Fruit fly (Drosophila melanogaster) whole organism, pupa: Measurements from ENCODE around the gene CG42818.

ENCODE experiments used
- CG10348 ChIP-seq: fragments of 200-800 bp; sonication (Bioruptor generic); IDR thresholded peaks from 2 replicates; pipeline ENCODE4 v1.3.6; 2022; ENCODE audit warnings: missing biosample characterization, missing genetic modification characterization
- CG12605 ChIP-seq: fragments of 200-800 bp; sonication (Bioruptor generic); IDR thresholded peaks from 2 replicates; pipeline ENCODE4 v1.3.6; 2022; ENCODE audit warnings: missing biosample characterization, missing genetic modification characterization
- CG13204 ChIP-seq: fragments of 200-800 bp; sonication (Bioruptor generic); optimal IDR thresholded peaks from 2 replicates; lab custom pipeline; 2018; ENCODE audit warnings: missing biosample characterization, mild to moderate bottlenecking, missing genetic modification characterization, moderate library complexity
- CG14655 ChIP-seq: fragments of 200-800 bp; sonication (Bioruptor generic); optimal IDR thresholded peaks from 3 replicates; lab custom pipeline; 2017; ENCODE audit warnings: mild to moderate bottlenecking, missing biosample characterization, missing genetic modification reagents, missing genetic modification characterization
- CG15710 ChIP-seq: fragments of 200-800 bp; sonication (Bioruptor generic); optimal IDR thresholded peaks from 2 replicates; lab custom pipeline; 2018; ENCODE audit warnings: missing biosample characterization, mild to moderate bottlenecking, missing genetic modification characterization, moderate library complexity
- CG17806 ChIP-seq: fragments of 200-800 bp; sonication (Bioruptor generic); optimal IDR thresholded peaks from 2 replicates; lab custom pipeline; 2018; ENCODE audit warnings: missing biosample characterization, mild to moderate bottlenecking, missing genetic modification characterization, moderate library complexity
- CG32121 ChIP-seq: fragments of 200-800 bp; sonication (Bioruptor generic); IDR thresholded peaks from 2 replicates; pipeline ENCODE4 v1.3.6; 2022; ENCODE audit warnings: missing biosample characterization, missing genetic modification characterization
- CG34367 ChIP-seq: fragments of 200-800 bp; sonication (Bioruptor generic); optimal IDR thresholded peaks from 2 replicates; lab custom pipeline; 2018; ENCODE audit warnings: missing biosample characterization, mild to moderate bottlenecking, missing genetic modification characterization
- CG4496 ChIP-seq: fragments of 200-800 bp; sonication (Bioruptor generic); IDR thresholded peaks from 3 replicates; pipeline ENCODE4 v1.3.6; 2022; ENCODE audit warnings: missing biosample characterization, missing genetic modification characterization
- CG8159 ChIP-seq: fragments of 200-800 bp; sonication (Bioruptor generic); optimal IDR thresholded peaks from 3 replicates; lab custom pipeline; 2018; ENCODE audit warnings: missing biosample characterization, mild to moderate bottlenecking, missing genetic modification characterization, moderate library complexity
- CG8301 ChIP-seq: fragments of 200-800 bp; sonication (Bioruptor generic); optimal IDR thresholded peaks from 2 replicates; lab custom pipeline; 2018; ENCODE audit warnings: missing biosample characterization, mild to moderate bottlenecking, missing genetic modification characterization
- CG9948 ChIP-seq: fragments of 200-800 bp; sonication (Bioruptor generic); optimal IDR thresholded peaks from 2 replicates; lab custom pipeline; 2018; ENCODE audit warnings: missing biosample characterization, mild to moderate bottlenecking, missing genetic modification characterization, moderate library complexity
- D1 ChIP-seq: fragments of 200-800 bp; sonication (Bioruptor generic); optimal IDR thresholded peaks from 2 replicates; lab custom pipeline; 2018; ENCODE audit warnings: missing biosample characterization, mild to moderate bottlenecking, missing genetic modification characterization, moderate library complexity
- EcR ChIP-seq: fragments of 200-800 bp; sonication (Bioruptor generic); optimal IDR thresholded peaks from 3 replicates; lab custom pipeline; 2019; ENCODE audit warnings: missing biosample characterization, missing genetic modification characterization, mild to moderate bottlenecking, moderate library complexity, missing genetic modification reagents
- Ets98B ChIP-seq: fragments of 200-800 bp; sonication (Bioruptor generic); IDR thresholded peaks from 2 replicates; pipeline ENCODE4 v1.3.6; 2022; ENCODE audit warnings: missing biosample characterization, missing genetic modification characterization
- Pif1A ChIP-seq: fragments of 200-800 bp; sonication (Bioruptor generic); optimal IDR thresholded peaks from 3 replicates; lab custom pipeline; 2016; ENCODE audit warnings: missing biosample characterization, missing genetic modification characterization
- Pif1B ChIP-seq: fragments of 200-800 bp; sonication (Bioruptor generic); optimal IDR thresholded peaks from 3 replicates; lab custom pipeline; 2016; ENCODE audit warnings: missing biosample characterization, missing genetic modification characterization
- Snoo ChIP-seq: fragments of 200-800 bp; sonication (Bioruptor generic); optimal IDR thresholded peaks from 3 replicates; lab custom pipeline; 2017; ENCODE audit warnings: missing biosample characterization, mild to moderate bottlenecking, missing genetic modification characterization, inconsistent platforms
- fd96Ca ChIP-seq: fragments of 200-800 bp; sonication (Bioruptor generic); IDR thresholded peaks from 3 replicates; pipeline ENCODE4 v1.3.6; 2022; ENCODE audit warnings: missing biosample characterization, missing genetic modification characterization
- gl ChIP-seq: fragments of 200-800 bp; sonication (Bioruptor generic); optimal IDR thresholded peaks from 2 replicates; lab custom pipeline; 2018; ENCODE audit warnings: missing biosample characterization, mild to moderate bottlenecking, missing genetic modification characterization
- rn ChIP-seq: fragments of 200-800 bp; sonication (Bioruptor generic); IDR thresholded peaks from 2 replicates; pipeline ENCODE4 v1.3.6; 2022; ENCODE audit warnings: missing biosample characterization, missing genetic modification characterization

CG42818 gene

DNA sequence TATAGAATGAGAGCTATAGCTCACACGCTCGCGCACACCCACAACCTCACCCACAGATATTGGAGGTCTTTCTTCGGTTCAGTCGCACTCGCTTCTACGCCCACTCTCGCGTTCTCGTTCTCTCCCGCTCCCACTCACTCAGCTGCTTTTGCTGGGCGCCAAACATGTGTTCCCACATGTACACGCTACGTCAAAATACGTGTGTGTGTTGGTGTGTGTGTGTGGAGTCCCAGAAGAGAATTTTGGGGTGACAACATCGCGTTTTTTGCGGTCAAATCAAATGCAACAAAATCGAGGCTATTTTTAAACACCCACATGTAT, 29.7 kb downstream of the CG42818 start:
- peak; percentile 62 for TF ChIP-seq EcR (GFP tag; lab: Kevin White, UChicago)
- peak; percentile 57 for TF ChIP-seq CG13204 (GFP tag; lab: Kevin White, UChicago)
- TF ChIP-seq Snoo (tag; lab: Kevin White, UChicago), result no peak

DNA sequence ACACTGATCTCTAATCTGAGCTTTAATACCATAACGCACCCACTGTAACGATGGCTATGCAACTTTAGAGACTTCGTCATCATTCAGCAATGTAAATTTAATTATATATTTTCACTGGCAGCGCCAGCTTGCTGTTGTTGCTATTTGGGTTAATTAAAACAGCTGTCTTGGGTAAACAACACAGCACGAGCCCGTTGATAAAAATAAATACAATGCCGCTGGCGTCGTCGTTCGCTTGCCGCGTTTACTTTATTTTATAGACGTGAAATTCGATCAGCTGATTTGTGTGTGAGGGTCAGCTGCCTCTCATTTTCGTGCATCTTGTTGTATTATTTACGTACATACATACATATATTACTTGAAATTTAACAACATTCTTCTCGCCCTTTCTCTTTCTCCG, 31.0 kb downstream of the CG42818 start:
- no peak for TF ChIP-seq D1

DNA sequence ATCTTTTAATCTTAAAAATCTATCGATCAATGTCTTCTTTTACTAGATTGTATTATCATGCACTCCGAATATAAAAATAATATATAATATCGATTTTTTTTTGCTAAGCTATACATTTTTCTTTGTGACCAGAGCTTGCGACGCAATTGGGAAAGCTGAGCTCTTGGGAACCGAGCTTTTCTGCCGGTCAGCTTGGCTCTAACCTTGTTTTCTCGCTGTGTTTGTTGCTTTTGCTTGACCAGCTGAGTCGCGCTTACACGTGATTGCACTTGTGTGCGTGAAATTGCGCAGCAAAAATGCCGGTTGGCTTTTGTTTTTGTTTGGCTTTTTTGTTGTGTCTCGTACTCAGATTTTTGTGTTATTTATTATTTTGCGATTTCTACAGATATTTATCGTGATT, 31.7 kb downstream of the CG42818 start:
- TF ChIP-seq Pif1B, result no peak
- TF ChIP-seq gl (tag; lab: Kevin White, UChicago), result no peak
- TF ChIP-seq CG13204 (GFP tag; lab: Kevin White, UChicago), result no peak
- TF ChIP-seq CG10348, result no peak
- TF ChIP-seq CG17806 (tag; lab: Kevin White, UChicago), result no peak
- no peak for TF ChIP-seq CG12605 (GFP tag; lab: Robert Waterston, UW)
- TF ChIP-seq EcR (GFP tag; lab: Kevin White, UChicago), result no peak
- TF ChIP-seq CG14655 (GFP tag; lab: Kevin White, UChicago), result no peak
- no peak for TF ChIP-seq CG8301 (tag; lab: Kevin White, UChicago)
- TF ChIP-seq CG8159 (tag; lab: Kevin White, UChicago), result no peak
- TF ChIP-seq CG34367 (tag; lab: Kevin White, UChicago), result no peak
- no peak for TF ChIP-seq CG4496 (GFP tag; lab: Robert Waterston, UW)
- no peak for TF ChIP-seq CG15710 (tag; lab: Kevin White, UChicago)
- TF ChIP-seq Snoo (tag; lab: Kevin White, UChicago), result no peak
- TF ChIP-seq D1, result no peak
- TF ChIP-seq rn (GFP tag; lab: Robert Waterston, UW), result no peak
- TF ChIP-seq CG9948 (tag; lab: Kevin White, UChicago), result no peak
- no peak for TF ChIP-seq CG32121 (GFP tag; lab: Robert Waterston, UW)

DNA sequence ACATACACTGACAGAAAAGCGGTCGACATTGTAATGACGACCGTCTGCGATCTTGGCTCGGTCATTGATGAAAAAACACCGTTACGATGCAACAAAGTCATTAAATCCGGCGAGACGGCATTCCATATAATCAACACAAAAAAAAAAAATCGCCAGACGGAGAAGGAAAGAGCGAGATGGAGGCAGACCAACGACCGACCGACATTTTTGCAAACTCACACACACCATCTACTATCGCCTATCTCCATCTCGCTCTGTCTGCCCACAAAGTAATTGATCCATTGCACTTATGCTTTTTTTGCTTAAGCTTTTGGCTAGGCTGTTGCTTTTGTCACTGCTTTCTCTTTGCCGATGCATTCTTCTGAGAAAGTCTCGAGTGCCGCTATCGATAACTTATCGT, 32.4 kb downstream of the CG42818 start:
- TF ChIP-seq CG8159 (tag; lab: Kevin White, UChicago), result no peak
- no peak for TF ChIP-seq Pif1A (GFP tag; lab: Kevin White, UChicago)
- peak; percentile 46; the same call in 1 of the 3 replicates for TF ChIP-seq fd96Ca (GFP tag; lab: Robert Waterston, UW)
- no peak for TF ChIP-seq gl (tag; lab: Kevin White, UChicago)
- no peak for TF ChIP-seq CG8301 (tag; lab: Kevin White, UChicago)
- TF ChIP-seq rn (GFP tag; lab: Robert Waterston, UW), result no peak
- no peak for TF ChIP-seq CG10348
- TF ChIP-seq CG32121 (GFP tag; lab: Robert Waterston, UW), result peak; percentile 62
- TF ChIP-seq CG4496 (GFP tag; lab: Robert Waterston, UW), result peak; percentile 44; the same call in 2 of the 3 replicates
- TF ChIP-seq CG13204 (GFP tag; lab: Kevin White, UChicago), result no peak
- TF ChIP-seq Snoo (tag; lab: Kevin White, UChicago), result no peak
- TF ChIP-seq EcR (GFP tag; lab: Kevin White, UChicago), result peak; percentile 75
- TF ChIP-seq Ets98B (GFP tag; lab: Robert Waterston, UW), result no peak; the same call in 1 of the 2 replicates
- no peak for TF ChIP-seq CG17806 (tag; lab: Kevin White, UChicago)
- TF ChIP-seq Pif1B, result peak; percentile 21
- TF ChIP-seq CG14655 (GFP tag; lab: Kevin White, UChicago), result no peak
- TF ChIP-seq CG15710 (tag; lab: Kevin White, UChicago), result no peak
- TF ChIP-seq D1, result no peak
- TF ChIP-seq CG12605 (GFP tag; lab: Robert Waterston, UW), result no peak
- TF ChIP-seq CG34367 (tag; lab: Kevin White, UChicago), result no peak
- TF ChIP-seq CG9948 (tag; lab: Kevin White, UChicago), result no peak

DNA sequence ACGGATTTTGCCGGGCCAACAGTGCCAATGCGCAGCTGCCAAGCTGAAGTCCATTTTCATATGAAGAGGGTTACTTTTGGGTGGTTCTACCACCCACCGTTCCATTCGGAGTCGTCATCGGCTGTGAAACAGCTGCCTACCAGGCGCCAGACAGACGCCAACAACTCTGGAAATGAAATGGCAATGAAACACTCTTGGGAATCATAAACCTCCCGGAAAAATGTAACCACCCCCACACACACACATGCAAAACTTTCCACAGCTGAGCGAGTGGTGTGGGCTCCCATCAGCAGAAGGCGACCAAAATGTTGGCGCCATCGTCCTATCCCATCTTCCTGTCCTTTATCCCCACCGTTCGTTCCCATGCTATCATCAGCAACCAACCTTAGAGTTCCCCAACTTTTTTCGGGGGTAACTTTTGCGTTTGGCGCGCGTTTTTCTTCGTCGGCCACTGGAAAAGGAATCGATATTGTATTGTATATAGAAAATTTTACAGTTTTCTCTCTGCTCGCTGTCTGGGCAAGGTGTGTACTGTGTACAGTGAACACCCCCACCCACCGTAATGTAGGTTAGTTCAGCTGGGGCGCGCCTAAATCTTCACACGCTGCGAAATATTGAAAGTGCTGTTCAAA, 33.6 kb downstream of the CG42818 start:
- TF ChIP-seq CG4496 (GFP tag; lab: Robert Waterston, UW) (no peak), CG13204 (GFP tag; lab: Kevin White, UChicago) (no peak), CG12605 (GFP tag; lab: Robert Waterston, UW) (no peak), EcR (GFP tag; lab: Kevin White, UChicago) (no peak), Pif1A (GFP tag; lab: Kevin White, UChicago) (no peak), gl (tag; lab: Kevin White, UChicago) (no peak), CG8159 (tag; lab: Kevin White, UChicago) (no peak), CG15710 (tag; lab: Kevin White, UChicago) (no peak), fd96Ca (GFP tag; lab: Robert Waterston, UW) (no peak), CG34367 (tag; lab: Kevin White, UChicago) (no peak), Snoo (tag; lab: Kevin White, UChicago) (no peak), Pif1B (no peak), CG9948 (tag; lab: Kevin White, UChicago) (no peak), CG17806 (tag; lab: Kevin White, UChicago) (no peak), D1 (no peak), CG14655 (GFP tag; lab: Kevin White, UChicago) (no peak)

DNA sequence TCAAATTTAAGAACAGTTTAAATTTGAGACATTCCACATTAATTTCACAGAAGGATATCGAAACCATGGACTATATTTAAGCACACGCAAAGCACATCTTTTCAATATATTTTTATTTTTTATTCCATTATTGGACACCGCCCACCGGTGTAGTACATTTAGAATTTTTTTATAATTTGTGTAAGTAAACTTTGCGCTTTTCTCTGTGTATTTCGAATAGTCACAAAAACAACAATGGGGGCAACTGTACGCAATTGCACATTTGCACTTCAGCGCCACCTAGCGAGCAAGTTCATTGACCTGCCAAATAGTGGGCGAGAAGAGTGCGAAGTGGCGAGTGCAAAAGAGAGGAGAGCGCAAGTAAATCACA, 34.1 kb downstream of the CG42818 start:
- peak; percentile 71 for TF ChIP-seq CG8301 (tag; lab: Kevin White, UChicago)
- TF ChIP-seq CG13204 (GFP tag; lab: Kevin White, UChicago), result no peak
- TF ChIP-seq fd96Ca (GFP tag; lab: Robert Waterston, UW), result peak; percentile 65; the same call in 2 of the 3 replicates
- peak; percentile 51 for TF ChIP-seq CG17806 (tag; lab: Kevin White, UChicago)
- TF ChIP-seq gl (tag; lab: Kevin White, UChicago), result no peak
- no peak for TF ChIP-seq D1
- no peak; the same call in 1 of the 2 replicates for TF ChIP-seq CG10348
- peak; percentile 68 for TF ChIP-seq Pif1A (GFP tag; lab: Kevin White, UChicago)
- peak; percentile 49 for TF ChIP-seq CG9948 (tag; lab: Kevin White, UChicago)
- TF ChIP-seq CG14655 (GFP tag; lab: Kevin White, UChicago), result peak; percentile 71
- peak; percentile 67 for TF ChIP-seq CG8159 (tag; lab: Kevin White, UChicago)
- TF ChIP-seq EcR (GFP tag; lab: Kevin White, UChicago), result peak; percentile 89
- 0 out of 2 replicates have a peak, but pooled peaks have one; percentile 40 for TF ChIP-seq rn (GFP tag; lab: Robert Waterston, UW)
- TF ChIP-seq CG15710 (tag; lab: Kevin White, UChicago), result peak; percentile 32
- peak; percentile 82 for TF ChIP-seq CG4496 (GFP tag; lab: Robert Waterston, UW)
- TF ChIP-seq CG34367 (tag; lab: Kevin White, UChicago), result peak; percentile 7
- peak; percentile 79; the same call in 1 of the 2 replicates for TF ChIP-seq CG32121 (GFP tag; lab: Robert Waterston, UW)
- TF ChIP-seq Pif1B, result peak; percentile 34
- TF ChIP-seq Ets98B (GFP tag; lab: Robert Waterston, UW), result peak; percentile 66
- TF ChIP-seq Snoo (tag; lab: Kevin White, UChicago), result peak; percentile 15
- no peak for TF ChIP-seq CG12605 (GFP tag; lab: Robert Waterston, UW)
